Worm (Caenorhabditis elegans) whole organism, L1 larva: ENCODE data around the gene cacn-1.
A peak's percentile ranks its signal among the peaks of the same experiment; 100 is the strongest.

Experiments used
- F16B12.6 ChIP-seq: fragments of 150-350 bp; optimal IDR thresholded peaks from 2 replicates; lab custom pipeline; 2014; ENCODE audit warnings: missing biosample characterization, missing genetic modification characterization
- aly-2 ChIP-seq: fragments of 150-350 bp; optimal IDR thresholded peaks from 2 replicates; lab custom pipeline; 2014; ENCODE audit warnings: missing biosample characterization, missing genetic modification characterization
- ceh-8 ChIP-seq: fragments of 200-800 bp; sonication (Bioruptor generic); optimal IDR thresholded peaks from 2 replicates; lab custom pipeline; 2018; ENCODE audit warnings: mild to moderate bottlenecking, missing genetic modification characterization, moderate library complexity, missing compliant biosample characterization
- elt-2 ChIP-seq: sonication (generic microtip); optimal IDR thresholded peaks from 2 replicates; lab custom pipeline; 2016; ENCODE audit warnings: missing genetic modification characterization, mild to moderate bottlenecking, inconsistent platforms, missing compliant biosample characterization, missing genetic modification reagents
- hpl-2 ChIP-seq: fragments of 150-350 bp; optimal IDR thresholded peaks from 2 replicates; lab custom pipeline; 2014; ENCODE audit warnings: missing biosample characterization, missing genetic modification reagents, missing genetic modification characterization
- lin-14 ChIP-seq: fragments of 200-800 bp; sonication (Bioruptor generic); optimal IDR thresholded peaks from 2 replicates; lab custom pipeline; 2018; ENCODE audit warnings: mild to moderate bottlenecking, missing genetic modification characterization, moderate library complexity, missing compliant biosample characterization
- nhr-28 ChIP-seq: fragments of 150-350 bp; optimal IDR thresholded peaks from 2 replicates; lab custom pipeline; 2014; ENCODE audit warnings: missing biosample characterization, missing genetic modification characterization
- snu-23 ChIP-seq: sonication (generic microtip); optimal IDR thresholded peaks from 2 replicates; lab custom pipeline; 2016; ENCODE audit warnings: missing genetic modification characterization, missing compliant biosample characterization
- sup-37 ChIP-seq: fragments of 200-800 bp; sonication (Bioruptor generic); optimal IDR thresholded peaks from 2 replicates; lab custom pipeline; 2018; ENCODE audit warnings: mild to moderate bottlenecking, missing genetic modification characterization, missing compliant biosample characterization
- vab-15 ChIP-seq: sonication (generic microtip); optimal IDR thresholded peaks from 2 replicates; lab custom pipeline; 2017; ENCODE audit warnings: missing genotype, mild to moderate bottlenecking, missing genetic modification characterization, missing compliant biosample characterization

Gene cacn-1

DNA sequence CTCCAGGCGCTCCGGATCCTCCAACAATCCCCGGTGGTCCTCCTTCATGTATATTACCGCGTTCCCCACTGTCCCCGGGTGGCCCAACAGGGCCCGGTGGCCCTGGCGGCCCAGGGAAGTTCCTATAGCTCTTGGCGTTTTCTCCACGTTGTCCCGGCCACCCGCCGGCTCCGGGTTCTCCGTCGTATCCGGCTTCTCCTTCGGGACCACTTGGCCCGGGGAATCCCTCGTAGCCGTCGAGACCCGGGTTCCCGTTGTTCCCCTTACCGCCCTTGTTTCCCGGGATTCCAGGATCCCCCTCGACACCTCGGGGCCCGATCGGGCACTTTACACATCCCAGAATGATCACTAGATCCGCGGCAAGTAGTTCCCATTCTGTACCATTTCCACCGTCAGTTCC lies 50.8 kb downstream of the cacn-1 start:
- TF ChIP-seq snu-23: no peak
- TF ChIP-seq aly-2 (tag; lab: Kevin White, UChicago): no peak
- no peak for TF ChIP-seq nhr-28 (tag; lab: Kevin White, UChicago)
- TF ChIP-seq F16B12.6 (tag; lab: Kevin White, UChicago): no peak
- no peak for TF ChIP-seq lin-14
- TF ChIP-seq, all 84 proteins: peak for 0

DNA sequence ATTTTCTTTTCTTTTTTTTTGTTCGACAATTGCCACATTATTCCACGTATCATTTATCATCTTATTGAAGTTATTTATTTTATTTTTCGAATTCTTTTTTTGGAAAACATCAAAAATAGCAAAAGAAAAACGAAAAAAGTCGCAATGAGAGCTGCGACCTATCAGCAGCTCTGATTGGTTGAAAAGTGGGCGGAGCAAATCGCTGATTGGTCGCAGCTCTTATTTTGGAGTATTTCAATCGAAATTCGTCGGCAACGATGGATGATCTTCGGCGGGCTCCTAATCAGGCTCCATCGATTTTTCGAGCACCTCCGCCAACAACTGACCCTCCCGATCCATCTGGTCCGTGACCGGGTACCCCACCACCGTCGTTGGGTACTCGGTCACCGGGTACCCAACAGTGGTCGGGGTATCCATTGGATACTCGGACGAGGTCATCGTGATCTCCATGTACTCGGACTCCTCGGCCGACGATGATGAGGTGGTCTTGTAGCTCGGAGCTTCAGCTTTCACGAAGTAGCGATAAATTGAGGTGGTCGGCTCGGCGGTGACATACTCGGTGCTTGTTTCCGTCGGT lies 52.1 kb downstream of the cacn-1 start:
- TF ChIP-seq sup-37 (GFP tag; lab: Kevin White, UChicago) (no peak), elt-2 (tag; lab: Kevin White, UChicago) (no peak), hpl-2 (GFP tag; lab: Kevin White, UChicago) (no peak), vab-15 (no peak)

ce11 chrII:14086931-14087330 lies 55.0 kb downstream of the cacn-1 start:
- TF ChIP-seq lin-14: no peak
- peak; percentile 46 for TF ChIP-seq ceh-8 (GFP tag; lab: Kevin White, UChicago)
